Worm (Caenorhabditis elegans): ENCODE results near the gene F58F12.12.
A peak's percentile ranks its signal among the peaks of the same experiment; 100 is the strongest.

F58F12.12 gene

DNA sequence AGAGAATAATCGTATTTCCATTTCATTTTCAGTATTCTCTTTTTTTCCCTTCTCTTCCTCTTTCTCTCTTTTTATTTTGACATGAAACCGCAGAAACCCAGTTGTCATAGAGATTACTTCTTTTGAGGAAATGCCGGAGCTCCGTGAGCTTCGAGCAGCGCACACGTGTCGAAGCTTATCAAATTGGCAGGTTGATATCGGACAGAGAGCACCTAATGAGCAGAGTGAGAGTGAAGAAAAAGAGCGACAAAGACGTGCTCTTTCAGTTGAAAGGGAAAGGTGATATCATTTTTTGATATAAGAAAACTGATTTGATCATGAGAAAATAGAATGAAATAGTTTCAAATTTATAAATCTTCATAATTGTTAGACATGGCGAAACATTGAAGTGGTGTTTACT lies 45.6 kb upstream of the F58F12.12 start, which contains the start of gene C32D5.14:
Gene C32D5.14 (plus strand): TSS at position 131 of the 400 bp plus-strand sequence.
- TF ChIP-seq hif-1 (tag; optimal IDR thresholded peaks at IDR 0.05), result peak in 1 of 2 experiments; percentile 45
- no peak for TF ChIP-seq Y48G9A.11 (GFP tag; IDR thresholded peaks at IDR 0.05)
- peak; percentile 54 for TF ChIP-seq dve-1 (tag; optimal IDR thresholded peaks at IDR 0.05; ENCODE audit: insufficient read depth)
- no peak for TF ChIP-seq dpl-1 (GFP tag; optimal IDR thresholded peaks at IDR 0.05)
- no peak for TF ChIP-seq lim-7 (GFP tag; IDR thresholded peaks at IDR 0.05)
- peak; percentile 84 for TF ChIP-seq dmd-6 (GFP tag; IDR thresholded peaks at IDR 0.05)
- no peak for TF ChIP-seq zfp-3 (GFP tag; conservative IDR thresholded peaks at IDR 0.05)
- no peak for TF ChIP-seq dmd-8 (GFP tag; IDR thresholded peaks at IDR 0.05)
- TF ChIP-seq lin-13 (GFP tag; optimal IDR thresholded peaks at IDR 0.05), result no peak
- TF ChIP-seq lin-39 (tag; optimal IDR thresholded peaks at IDR 0.05), result no peak
- no peak for TF ChIP-seq saeg-2 (GFP tag; IDR thresholded peaks at IDR 0.05)
- TF ChIP-seq arid-1 (GFP tag; conservative IDR thresholded peaks at IDR 0.05), result no peak
- no peak for TF ChIP-seq snpc-4 (tag; optimal IDR thresholded peaks at IDR 0.05)
- no peak for TF ChIP-seq zip-2 (tag; optimal IDR thresholded peaks at IDR 0.05)
- no peak for TF ChIP-seq ceh-20 (GFP tag; IDR thresholded peaks at IDR 0.05)
- TF ChIP-seq daf-8 (GFP tag; IDR thresholded peaks at IDR 0.05), result no peak
- peak; percentile 26 for TF ChIP-seq hlh-11 (tag; optimal IDR thresholded peaks at IDR 0.05)
- no peak for TF ChIP-seq daf-16 (GFP tag; optimal IDR thresholded peaks at IDR 0.05)
- TF ChIP-seq daf-16 (tag; optimal IDR thresholded peaks at IDR 0.05), result peak; percentile 27
- TF ChIP-seq snpc-1.2 (GFP tag; IDR thresholded peaks at IDR 0.05), result no peak
- TF ChIP-seq madf-9 (GFP tag; conservative IDR thresholded peaks at IDR 0.05), result no peak
- no peak for TF ChIP-seq mdt-29 (GFP tag; IDR thresholded peaks at IDR 0.05)
- no peak for TF ChIP-seq tag-97 (GFP tag; IDR thresholded peaks at IDR 0.05)
- no peak for TF ChIP-seq ceh-62 (tag; optimal IDR thresholded peaks at IDR 0.05)
- TF ChIP-seq gei-8 (GFP tag; optimal IDR thresholded peaks at IDR 0.05), result no peak
- no peak for TF ChIP-seq hlh-30 (tag; optimal IDR thresholded peaks at IDR 0.05; ENCODE audit: insufficient read depth)
- TF ChIP-seq mxl-3 (GFP tag; optimal IDR thresholded peaks at IDR 0.05), result peak; percentile 52
- TF ChIP-seq fos-1 (tag; optimal IDR thresholded peaks at IDR 0.05), result no peak
- no peak for TF ChIP-seq dmd-9 (GFP tag; IDR thresholded peaks at IDR 0.05)
- no peak for TF ChIP-seq nhr-10 (tag; optimal IDR thresholded peaks at IDR 0.05)
- no peak for TF ChIP-seq lir-3 (tag; optimal IDR thresholded peaks at IDR 0.05)
- no peak for TF ChIP-seq ZK337.2 (GFP tag; IDR thresholded peaks at IDR 0.05)
- no peak for TF ChIP-seq F44E2.7 (GFP tag; IDR thresholded peaks at IDR 0.05)
- TF ChIP-seq lin-15B (tag; optimal IDR thresholded peaks at IDR 0.05), result no peak
- no peak for TF ChIP-seq F10B5.3 (tag; optimal IDR thresholded peaks at IDR 0.05)
- TF ChIP-seq ztf-7 (tag; optimal IDR thresholded peaks at IDR 0.05), result no peak
- TF ChIP-seq aha-1 (tag), result peak; percentile 73
- peak; percentile 35 for TF ChIP-seq nhr-11 (tag; optimal IDR thresholded peaks at IDR 0.05)
- no peak for TF ChIP-seq spr-1 (tag; optimal IDR thresholded peaks at IDR 0.05)
- no peak for TF ChIP-seq lsy-2 (tag; optimal IDR thresholded peaks at IDR 0.05)
- TF ChIP-seq cey-2 (tag; optimal IDR thresholded peaks at IDR 0.05; ENCODE audit: borderline replicate concordance, insufficient read depth), result no peak
- no peak for TF ChIP-seq sdz-12 (GFP tag; optimal IDR thresholded peaks at IDR 0.05)
- TF ChIP-seq nhr-48 (tag; optimal IDR thresholded peaks at IDR 0.05), result no peak
- no peak for TF ChIP-seq nhr-41 (GFP tag; IDR thresholded peaks at IDR 0.05)
- TF ChIP-seq lin-1 (GFP tag; IDR thresholded peaks at IDR 0.05), result no peak
- no peak for TF ChIP-seq fkh-10 (GFP tag; optimal IDR thresholded peaks at IDR 0.05)
- no peak for TF ChIP-seq aly-2 (tag; optimal IDR thresholded peaks at IDR 0.05)
- no peak for TF ChIP-seq nhr-111 (GFP tag; optimal IDR thresholded peaks at IDR 0.05)
- TF ChIP-seq ceh-82 (tag; optimal IDR thresholded peaks at IDR 0.05), result no peak
- no peak for TF ChIP-seq egl-27 (tag; optimal IDR thresholded peaks at IDR 0.05)
- no peak for TF ChIP-seq nhr-28 (tag; optimal IDR thresholded peaks at IDR 0.05)
- no peak for TF ChIP-seq ceh-44 (GFP tag; IDR thresholded peaks at IDR 0.05)
- TF ChIP-seq hmg-1.1 (GFP tag; IDR thresholded peaks at IDR 0.05), result no peak
